Fruit fly (Drosophila melanogaster) whole organism, prepupa: ENCODE measurements around the gene CG34278.

Experiments used
- Blimp-1 ChIP-seq: fragments of 200-800 bp; sonication (Bioruptor generic); optimal IDR thresholded peaks from 3 replicates; lab custom pipeline; 2017; ENCODE audit warnings: missing biosample characterization, missing genetic modification characterization, mild to moderate bottlenecking, moderate library complexity, missing genetic modification reagents
- CG10631 ChIP-seq: fragments of 200-800 bp; sonication (Bioruptor generic); optimal IDR thresholded peaks from 2 replicates; lab custom pipeline; 2016; ENCODE audit warnings: missing biosample characterization, missing genetic modification characterization
- CG10669 ChIP-seq: fragments of 200-800 bp; sonication (Bioruptor generic); optimal IDR thresholded peaks from 3 replicates; lab custom pipeline; 2018; ENCODE audit warnings: missing biosample characterization, mild to moderate bottlenecking, missing genetic modification characterization, moderate library complexity
- CG15336 ChIP-seq: fragments of 200-800 bp; sonication (Bioruptor generic); IDR thresholded peaks from 2 replicates; pipeline ENCODE4 v1.3.6; 2022; ENCODE audit warnings: missing biosample characterization, missing genetic modification characterization
- CG1621 ChIP-seq: fragments of 200-800 bp; sonication (Bioruptor generic); optimal IDR thresholded peaks from 3 replicates; lab custom pipeline; 2018; ENCODE audit warnings: missing biosample characterization, mild to moderate bottlenecking, missing genetic modification characterization
- CG16779 ChIP-seq: fragments of 200-800 bp; sonication (Bioruptor generic); optimal IDR thresholded peaks from 3 replicates; lab custom pipeline; 2017; ENCODE audit warnings: missing biosample characterization, mild to moderate bottlenecking, missing genetic modification characterization
- CG31627 ChIP-seq: fragments of 200-800 bp; sonication (Bioruptor generic); optimal IDR thresholded peaks from 3 replicates; lab custom pipeline; 2016; ENCODE audit warnings: missing biosample characterization, missing genetic modification characterization
- CG32006 ChIP-seq: fragments of 200-800 bp; sonication (Bioruptor generic); optimal IDR thresholded peaks from 3 replicates; lab custom pipeline; 2017; ENCODE audit warnings: missing biosample characterization, mild to moderate bottlenecking, missing genetic modification characterization
- CG34406 ChIP-seq: fragments of 200-800 bp; sonication (Bioruptor generic); optimal IDR thresholded peaks from 3 replicates; lab custom pipeline; 2016; ENCODE audit warnings: missing biosample characterization, missing genetic modification characterization
- CG3919 ChIP-seq: fragments of 200-800 bp; sonication (Bioruptor generic); optimal IDR thresholded peaks from 3 replicates; lab custom pipeline; 2016; ENCODE audit warnings: missing biosample characterization, missing genetic modification characterization
- CG6163 ChIP-seq: fragments of 200-800 bp; sonication (Bioruptor generic); IDR thresholded peaks from 3 replicates; pipeline ENCODE4 v1.3.6; 2022; ENCODE audit warnings: missing biosample characterization, missing genetic modification characterization
- CG6276 ChIP-seq: fragments of 200-800 bp; sonication (Bioruptor generic); optimal IDR thresholded peaks from 2 replicates; lab custom pipeline; 2017; ENCODE audit warnings: missing biosample characterization, mild to moderate bottlenecking, missing genetic modification characterization
- CG6792 ChIP-seq: fragments of 200-800 bp; sonication (Bioruptor generic); optimal IDR thresholded peaks from 3 replicates; lab custom pipeline; 2016; ENCODE audit warnings: missing biosample characterization, missing genetic modification characterization
- CG6854 ChIP-seq: fragments of 200-800 bp; sonication (Bioruptor generic); optimal IDR thresholded peaks from 2 replicates; lab custom pipeline; 2017; ENCODE audit warnings: missing biosample characterization, mild to moderate bottlenecking, missing genetic modification characterization
- CG7368 ChIP-seq: fragments of 200-800 bp; sonication (Bioruptor generic); optimal IDR thresholded peaks from 3 replicates; lab custom pipeline; 2016; ENCODE audit warnings: missing biosample characterization, missing genetic modification characterization
- CG8119 ChIP-seq: fragments of 200-800 bp; sonication (Bioruptor generic); IDR thresholded peaks from 3 replicates; pipeline ENCODE4 v1.3.6; 2022; ENCODE audit warnings: missing biosample characterization, missing genetic modification characterization
- CG8319 ChIP-seq: fragments of 200-800 bp; sonication (Bioruptor generic); optimal IDR thresholded peaks from 3 replicates; lab custom pipeline; 2016; ENCODE audit warnings: missing biosample characterization, missing genetic modification characterization
- CG8632 ChIP-seq: fragments of 200-800 bp; sonication (Bioruptor generic); optimal IDR thresholded peaks from 3 replicates; lab custom pipeline; 2016; ENCODE audit warnings: missing biosample characterization, missing genetic modification characterization
- CG9139 ChIP-seq: fragments of 200-800 bp; sonication (Bioruptor generic); optimal IDR thresholded peaks from 3 replicates; lab custom pipeline; 2017; ENCODE audit warnings: missing biosample characterization, mild to moderate bottlenecking, missing genetic modification characterization
- Eip93F ChIP-seq: fragments of 200-800 bp; sonication (Bioruptor generic); optimal IDR thresholded peaks from 2 replicates; lab custom pipeline; 2016; ENCODE audit warnings: missing biosample characterization, mild to moderate bottlenecking, missing genetic modification characterization
- Ets21C ChIP-seq: fragments of 200-800 bp; sonication (Bioruptor generic); optimal IDR thresholded peaks from 3 replicates; lab custom pipeline; 2016; ENCODE audit warnings: missing biosample characterization, missing genetic modification characterization
- Ets96B ChIP-seq: fragments of 200-800 bp; optimal IDR thresholded peaks from 2 replicates; lab custom pipeline; 2019; ENCODE audit warnings: missing biosample characterization, mild to moderate bottlenecking, missing genetic modification characterization, moderate library complexity
- Gug ChIP-seq: fragments of 200-800 bp; sonication (Bioruptor generic); IDR thresholded peaks from 2 replicates; pipeline ENCODE4 v1.3.6; 2022; ENCODE audit warnings: missing biosample characterization, missing genetic modification characterization
- Hr39 ChIP-seq: fragments of 200-800 bp; sonication (Bioruptor generic); optimal IDR thresholded peaks from 2 replicates; lab custom pipeline; 2016; ENCODE audit warnings: missing biosample characterization, missing genetic modification characterization
- Hr4 ChIP-seq: fragments of 200-800 bp; sonication (Bioruptor generic); optimal IDR thresholded peaks from 3 replicates; lab custom pipeline; 2016; ENCODE audit warnings: missing biosample characterization, missing genetic modification characterization
- Lpt ChIP-seq: fragments of 200-800 bp; sonication (Bioruptor generic); optimal IDR thresholded peaks from 3 replicates; lab custom pipeline; 2016; ENCODE audit warnings: missing biosample characterization, missing genetic modification characterization
- Met ChIP-seq: fragments of 200-800 bp; sonication (Bioruptor generic); optimal IDR thresholded peaks from 3 replicates; lab custom pipeline; 2016; ENCODE audit warnings: missing biosample characterization, missing genetic modification characterization
- OdsH ChIP-seq: fragments of 200-800 bp; sonication (Bioruptor generic); optimal IDR thresholded peaks from 3 replicates; lab custom pipeline; 2016; ENCODE audit warnings: missing biosample characterization, missing genetic modification characterization
- Smox ChIP-seq: fragments of 200-800 bp; sonication (Bioruptor generic); optimal IDR thresholded peaks from 3 replicates; lab custom pipeline; 2016; ENCODE audit warnings: missing biosample characterization, missing genetic modification characterization
- Sox15 ChIP-seq: fragments of 200-800 bp; sonication (Bioruptor generic); optimal IDR thresholded peaks from 3 replicates; lab custom pipeline; 2016; ENCODE audit warnings: missing biosample characterization, missing genetic modification characterization
- achi ChIP-seq: fragments of 200-800 bp; sonication (Bioruptor generic); optimal IDR thresholded peaks from 3 replicates; lab custom pipeline; 2016; ENCODE audit warnings: missing biosample characterization, missing genetic modification characterization
- acj6 ChIP-seq: fragments of 200-800 bp; sonication (Bioruptor generic); optimal IDR thresholded peaks from 3 replicates; lab custom pipeline; 2016; ENCODE audit warnings: missing biosample characterization, missing genetic modification characterization
- cyc ChIP-seq: fragments of 200-800 bp; sonication (Bioruptor generic); optimal IDR thresholded peaks from 3 replicates; lab custom pipeline; 2016; ENCODE audit warnings: missing biosample characterization, missing genetic modification characterization
- dsx ChIP-seq: fragments of 200-800 bp; optimal IDR thresholded peaks from 3 replicates; lab custom pipeline; 2019; ENCODE audit warnings: missing biosample characterization, mild to moderate bottlenecking, missing genetic modification characterization, moderate library complexity; ENCODE audit not compliant: poor library complexity, severe bottlenecking
- eg ChIP-seq: fragments of 200-800 bp; sonication (Bioruptor generic); IDR thresholded peaks from 3 replicates; pipeline ENCODE4 v1.3.6; 2022; ENCODE audit warnings: missing biosample characterization, missing genetic modification characterization
- esn ChIP-seq: fragments of 200-800 bp; sonication (Bioruptor generic); optimal IDR thresholded peaks from 2 replicates; lab custom pipeline; 2016; ENCODE audit warnings: missing biosample characterization, mild to moderate bottlenecking, missing genetic modification characterization, moderate library complexity
- fd85E ChIP-seq: fragments of 200-800 bp; sonication (Bioruptor generic); optimal IDR thresholded peaks from 3 replicates; lab custom pipeline; 2016; ENCODE audit warnings: missing biosample characterization, missing genetic modification characterization
- fkh ChIP-seq: fragments of 200-800 bp; sonication (Bioruptor generic); optimal IDR thresholded peaks from 3 replicates; lab custom pipeline; 2017; ENCODE audit warnings: missing biosample characterization, mild to moderate bottlenecking, missing genetic modification characterization, moderate library complexity
- net ChIP-seq: fragments of 200-800 bp; sonication (Bioruptor generic); optimal IDR thresholded peaks from 3 replicates; lab custom pipeline; 2016; ENCODE audit warnings: missing biosample characterization, missing genetic modification characterization
- pdm3 ChIP-seq: fragments of 200-800 bp; sonication (Bioruptor generic); optimal IDR thresholded peaks from 3 replicates; lab custom pipeline; 2016; ENCODE audit warnings: missing biosample characterization, missing genetic modification characterization
- salr ChIP-seq, 2 experiments: fragments of 200-800 bp; sonication (Bioruptor generic); optimal IDR thresholded peaks; 3 replicates each; lab custom pipeline; 2016 to 2018; ENCODE audit warnings: missing biosample characterization in 2 of 2, missing genetic modification characterization in 2 of 2, mild to moderate bottlenecking in 1 of 2
- spab ChIP-seq: fragments of 200-800 bp; sonication (Bioruptor generic); optimal IDR thresholded peaks from 2 replicates; lab custom pipeline; 2017; ENCODE audit warnings: missing biosample characterization, mild to moderate bottlenecking, missing genetic modification characterization, missing genetic modification reagents
- ss ChIP-seq, 2 experiments: fragments of 200-800 bp; sonication (Bioruptor generic); optimal IDR thresholded peaks; 2 replicates in 1 of 2; 3 replicates in 1 of 2; lab custom pipeline; 2017 to 2018; ENCODE audit warnings: mild to moderate bottlenecking in 2 of 2, missing biosample characterization in 2 of 2, missing genetic modification characterization in 2 of 2, moderate library complexity in 1 of 2
- svp ChIP-seq: fragments of 200-800 bp; sonication (Bioruptor generic); peaks from one replicate; lab custom pipeline; 2016; ENCODE audit warnings: missing biosample characterization, missing genetic modification characterization
- topi ChIP-seq: fragments of 200-800 bp; sonication (Bioruptor generic); optimal IDR thresholded peaks from 3 replicates; lab custom pipeline; 2016; ENCODE audit warnings: missing biosample characterization, missing genetic modification characterization
- vri ChIP-seq: fragments of 200-800 bp; sonication (Bioruptor generic); optimal IDR thresholded peaks from 3 replicates; lab custom pipeline; 2016; ENCODE audit warnings: missing biosample characterization, mild to moderate bottlenecking, missing genetic modification characterization

Gene CG34278

DNA sequence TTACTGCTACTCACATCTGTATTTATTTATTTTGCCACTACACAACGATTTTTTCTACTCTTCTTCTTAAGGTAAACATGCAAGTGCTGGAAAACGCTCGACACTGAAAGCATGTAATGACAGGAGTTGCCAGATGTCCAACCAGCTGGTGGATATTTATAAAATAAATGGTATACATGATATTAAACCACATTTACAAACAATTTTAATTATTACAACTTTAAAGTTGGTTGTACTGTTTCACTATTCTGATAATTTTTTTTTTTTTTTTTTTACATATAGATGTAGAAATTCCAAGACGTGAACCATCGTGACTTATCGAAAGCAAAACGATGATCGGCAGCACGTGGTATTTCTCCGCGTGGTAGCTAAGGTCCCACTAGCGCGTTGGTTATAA, 40.4 kb upstream of the CG34278 start, which contains the start of the genes Keap1 and kuk (continued):
- TF ChIP-seq CG6854 (no peak), CG32006 (GFP tag; lab: Kevin White, UChicago) (peak; percentile 21), Smox (GFP tag; lab: Kevin White, UChicago) (peak; percentile 66), CG8632 (no peak), pdm3 (GFP tag; lab: Kevin White, UChicago) (peak; percentile 60), spab (GFP tag; lab: Kevin White, UChicago) (no peak), CG34406 (GFP tag; lab: Kevin White, UChicago) (peak; percentile 42), CG10631 (GFP tag; lab: Kevin White, UChicago) (peak; percentile 54), esn (peak; percentile 69), fkh (GFP tag; lab: Kevin White, UChicago) (peak; percentile 99), cyc (GFP tag; lab: Kevin White, UChicago) (peak; percentile 43), CG1621 (tag; lab: Kevin White, UChicago) (no peak), topi (peak; percentile 19), achi (GFP tag; lab: Kevin White, UChicago) (peak; percentile 17), CG8319 (GFP tag; lab: Kevin White, UChicago) (peak; percentile 19), acj6 (GFP tag; lab: Kevin White, UChicago) (peak; percentile 57)

- peak; percentile 94 for TF ChIP-seq fd85E
- peak; percentile 67 for TF ChIP-seq fkh (GFP tag; lab: Kevin White, UChicago)
- TF ChIP-seq CG31627 (GFP tag; lab: Kevin White, UChicago): peak; percentile 96
- TF ChIP-seq pdm3 (GFP tag; lab: Kevin White, UChicago): peak; percentile 98
- TF ChIP-seq cyc (GFP tag; lab: Kevin White, UChicago): peak; percentile 94
- TF ChIP-seq Gug (GFP tag; lab: Robert Waterston, UW): peak; percentile 94
- peak; percentile 99 for TF ChIP-seq svp
- TF ChIP-seq CG6276 (GFP tag; lab: Kevin White, UChicago): peak; percentile 99
- TF ChIP-seq CG10669: peak; percentile 97
- peak; percentile 98 for TF ChIP-seq OdsH
- TF ChIP-seq ss (GFP tag; optimal IDR thresholded peaks at IDR 0.05; lab: Kevin White, UChicago): peak; percentile 95 to 97
- TF ChIP-seq CG6792 (GFP tag; lab: Kevin White, UChicago): peak; percentile 97
- peak; percentile 97 for TF ChIP-seq net (GFP tag; lab: Kevin White, UChicago)
- peak; percentile 98 for TF ChIP-seq Hr4 (GFP tag; lab: Kevin White, UChicago)
- peak; percentile 98 for TF ChIP-seq CG15336 (GFP tag; lab: Robert Waterston, UW)
- peak; percentile 88 for TF ChIP-seq vri (GFP tag; lab: Kevin White, UChicago)
- peak; percentile 99 for TF ChIP-seq CG8119
- peak; percentile 95 for TF ChIP-seq dsx (GFP tag; lab: Kevin White, UChicago)
- TF ChIP-seq acj6 (GFP tag; lab: Kevin White, UChicago): peak; percentile 97
- TF ChIP-seq CG3919 (GFP tag; lab: Kevin White, UChicago): peak; percentile 98
- peak; percentile 98 for TF ChIP-seq spab (GFP tag; lab: Kevin White, UChicago)
- peak; percentile 94 for TF ChIP-seq Sox15 (GFP tag; lab: Kevin White, UChicago)
- peak; percentile 93 for TF ChIP-seq CG1621 (tag; lab: Kevin White, UChicago)
- peak; percentile 98 for TF ChIP-seq Met
- peak; percentile 97 for TF ChIP-seq CG16779 (tag; lab: Kevin White, UChicago)
- peak; percentile 91 for TF ChIP-seq Ets21C (GFP tag; lab: Kevin White, UChicago)
- TF ChIP-seq CG6163 (GFP tag; lab: Robert Waterston, UW): peak; percentile 95
- TF ChIP-seq Smox (GFP tag; lab: Kevin White, UChicago): peak; percentile 97
- TF ChIP-seq Blimp-1 (GFP tag; lab: Kevin White, UChicago): peak; percentile 88
- TF ChIP-seq Hr39: peak; percentile 94
- TF ChIP-seq Lpt: peak; percentile 98
- peak; percentile 98 for TF ChIP-seq CG8632
- TF ChIP-seq eg (GFP tag; lab: Robert Waterston, UW): peak; percentile 96
- TF ChIP-seq achi (GFP tag; lab: Kevin White, UChicago): peak; percentile 98
- peak; percentile 95 for TF ChIP-seq CG7368 (GFP tag; lab: Kevin White, UChicago)
- peak; percentile 86 to 99 for TF ChIP-seq salr (GFP tag; optimal IDR thresholded peaks at IDR 0.05; lab: Kevin White, UChicago)
- TF ChIP-seq CG9139: peak; percentile 94
- peak; percentile 98 for TF ChIP-seq esn
- TF ChIP-seq Ets96B: peak; percentile 98
- peak; percentile 98 for TF ChIP-seq topi
- peak; percentile 93 for TF ChIP-seq Eip93F (GFP tag; lab: Kevin White, UChicago)
- peak; percentile 99 for TF ChIP-seq CG32006 (GFP tag; lab: Kevin White, UChicago)
These were observed 39.5 kb upstream of the CG34278 start for dm6 chr3R:17080666-17081358.
